Fruit fly (Drosophila melanogaster) whole organism, embryonic: ENCODE data around the gene CG6923.

ENCODE experiments used
- Aef1 ChIP-seq: fragments of 200-800 bp; sonication (Bioruptor generic); IDR thresholded peaks from 3 replicates; pipeline ENCODE4 v1.3.6; 2022; ENCODE audit warnings: missing biosample characterization, missing genetic modification characterization
- Bdp1 ChIP-seq: fragments of 200-800 bp; sonication (Bioruptor generic); optimal IDR thresholded peaks from 3 replicates; lab custom pipeline; 2016; ENCODE audit warnings: missing biosample characterization, missing genetic modification characterization
- CG11093 ChIP-seq: fragments of 200-800 bp; sonication (Bioruptor generic); IDR thresholded peaks from 3 replicates; pipeline ENCODE4 v1.3.6; 2022; ENCODE audit warnings: missing biosample characterization, missing genetic modification characterization
- CG12769 ChIP-seq: fragments of 200-800 bp; sonication (Bioruptor generic); optimal IDR thresholded peaks from 2 replicates; lab custom pipeline; 2019; ENCODE audit warnings: missing biosample characterization, mild to moderate bottlenecking, missing genetic modification characterization, moderate library complexity
- CG14014 ChIP-seq: fragments of 200-800 bp; sonication (Bioruptor generic); IDR thresholded peaks from 2 replicates; pipeline ENCODE4 v1.3.6; 2022; ENCODE audit warnings: missing biosample characterization, missing genetic modification characterization
- CG14860 ChIP-seq: fragments of 200-800 bp; sonication (Bioruptor generic); IDR thresholded peaks from 3 replicates; pipeline ENCODE4 v1.3.6; 2022; ENCODE audit warnings: missing biosample characterization, missing genetic modification characterization; ENCODE audit not compliant: partially characterized antibody
- CG14965 ChIP-seq: fragments of 200-800 bp; sonication (Bioruptor generic); optimal IDR thresholded peaks from 2 replicates; lab custom pipeline; 2016; ENCODE audit warnings: missing biosample characterization, missing genetic modification characterization, borderline replicate concordance
- CG17385 ChIP-seq: fragments of 200-800 bp; sonication (Bioruptor generic); optimal IDR thresholded peaks from 3 replicates; lab custom pipeline; 2018; ENCODE audit warnings: missing biosample characterization, mild to moderate bottlenecking, missing genetic modification characterization
- CG2116 ChIP-seq: fragments of 200-800 bp; sonication (Bioruptor generic); optimal IDR thresholded peaks from 3 replicates; lab custom pipeline; 2018; ENCODE audit warnings: missing biosample characterization, mild to moderate bottlenecking, missing genetic modification characterization
- CG2129 ChIP-seq: fragments of 200-800 bp; sonication (Bioruptor generic); IDR thresholded peaks from 2 replicates; pipeline ENCODE4 v1.3.6; 2022; ENCODE audit warnings: missing biosample characterization, missing genetic modification characterization; ENCODE audit not compliant: partially characterized antibody
- CG31441 ChIP-seq: fragments of 200-800 bp; sonication (Bioruptor generic); IDR thresholded peaks from 2 replicates; pipeline ENCODE4 v1.3.6; 2022; ENCODE audit warnings: missing biosample characterization, missing genetic modification characterization
- CG4730 ChIP-seq: fragments of 200-800 bp; sonication (Bioruptor generic); IDR thresholded peaks from 2 replicates; pipeline ENCODE4 v1.3.6; 2022; ENCODE audit warnings: missing biosample characterization, missing genetic modification characterization
- CG4854 ChIP-seq: fragments of 200-800 bp; sonication (Bioruptor generic); optimal IDR thresholded peaks from 2 replicates; lab custom pipeline; 2016; ENCODE audit warnings: missing biosample characterization, missing genetic modification characterization, inconsistent platforms
- CG6791 ChIP-seq: fragments of 200-800 bp; sonication (Bioruptor generic); IDR thresholded peaks from 3 replicates; pipeline ENCODE4 v1.3.6; 2022; ENCODE audit warnings: missing biosample characterization, missing genetic modification characterization; ENCODE audit not compliant: partially characterized antibody
- CG8924 ChIP-seq: fragments of 200-800 bp; optimal IDR thresholded peaks from 3 replicates; lab custom pipeline; 2019; ENCODE audit warnings: missing biosample characterization, mild to moderate bottlenecking, missing genetic modification characterization, moderate library complexity
- CG9932 ChIP-seq: fragments of 200-800 bp; sonication (Bioruptor generic); IDR thresholded peaks from 2 replicates; pipeline ENCODE4 v1.3.6; 2022; ENCODE audit warnings: missing biosample characterization, missing genetic modification characterization
- CHES-1-like ChIP-seq: fragments of 200-800 bp; sonication (Bioruptor generic); optimal IDR thresholded peaks from 2 replicates; lab custom pipeline; 2016; ENCODE audit warnings: missing biosample characterization, missing genetic modification characterization
- CoRest ChIP-seq: fragments of 200-800 bp; sonication (Bioruptor generic); optimal IDR thresholded peaks from 3 replicates; lab custom pipeline; 2018; ENCODE audit warnings: missing biosample characterization, mild to moderate bottlenecking, missing genetic modification characterization, moderate library complexity
- Dip3 ChIP-seq: fragments of 200-800 bp; sonication (Bioruptor generic); optimal IDR thresholded peaks from 3 replicates; lab custom pipeline; 2016; ENCODE audit warnings: missing biosample characterization, missing genetic modification characterization
- HmgZ ChIP-seq: fragments of 200-800 bp; sonication (Bioruptor generic); optimal IDR thresholded peaks from 2 replicates; lab custom pipeline; 2018; ENCODE audit warnings: missing biosample characterization, mild to moderate bottlenecking, missing genetic modification characterization
- MBD-R2 ChIP-seq: fragments of 200-800 bp; sonication (Bioruptor generic); IDR thresholded peaks from 2 replicates; pipeline ENCODE4 v1.3.6; 2022; ENCODE audit warnings: missing biosample characterization, missing genetic modification characterization
- MESR4 ChIP-seq: fragments of 200-800 bp; sonication (Bioruptor generic); optimal IDR thresholded peaks from 2 replicates; lab custom pipeline; 2018; ENCODE audit warnings: missing biosample characterization, mild to moderate bottlenecking, missing genetic modification characterization, moderate library complexity
- Mes4 ChIP-seq: fragments of 200-800 bp; sonication (Bioruptor generic); optimal IDR thresholded peaks from 2 replicates; lab custom pipeline; 2016; ENCODE audit warnings: missing biosample characterization, missing genetic modification characterization
- Neu2 ChIP-seq: fragments of 200-800 bp; sonication (Bioruptor generic); optimal IDR thresholded peaks from 3 replicates; lab custom pipeline; 2016; ENCODE audit warnings: missing biosample characterization, missing genetic modification characterization, borderline replicate concordance
- Nf-YB ChIP-seq: fragments of 200-800 bp; sonication (Bioruptor generic); optimal IDR thresholded peaks from 3 replicates; lab custom pipeline; 2019; ENCODE audit warnings: missing biosample characterization, mild to moderate bottlenecking, missing genetic modification characterization, moderate library complexity
- NfI ChIP-seq: fragments of 200-800 bp; sonication (Bioruptor generic); optimal IDR thresholded peaks from 3 replicates; lab custom pipeline; 2018; ENCODE audit warnings: missing biosample characterization, mild to moderate bottlenecking, missing genetic modification characterization, moderate library complexity
- Pdp1 ChIP-seq, 2 experiments: fragments of 200-800 bp; sonication (Bioruptor generic); optimal IDR thresholded peaks; 3 replicates each; lab custom pipeline; 2016; ENCODE audit warnings: missing biosample characterization in 2 of 2, missing genetic modification characterization in 2 of 2, mild to moderate bottlenecking in 1 of 2, moderate library complexity in 1 of 2
- Scr ChIP-seq: fragments of 200-800 bp; sonication (Bioruptor generic); IDR thresholded peaks from 2 replicates; pipeline ENCODE4 v1.3.6; 2022; ENCODE audit warnings: missing biosample characterization, missing genetic modification characterization; ENCODE audit not compliant: partially characterized antibody
- Six4 ChIP-seq: fragments of 200-800 bp; sonication (Bioruptor generic); optimal IDR thresholded peaks from 2 replicates; lab custom pipeline; 2016; ENCODE audit warnings: missing biosample characterization, missing genetic modification characterization
- Spps ChIP-seq: fragments of 200-800 bp; sonication (Bioruptor generic); optimal IDR thresholded peaks from 2 replicates; lab custom pipeline; 2018; ENCODE audit warnings: missing biosample characterization, mild to moderate bottlenecking, missing genetic modification characterization
- Tbp ChIP-seq: fragments of >200 bp; optimal IDR thresholded peaks from 2 replicates; lab custom pipeline; 2018; ENCODE audit warnings: missing biosample characterization, missing genetic modification characterization
- bigmax ChIP-seq: fragments of 200-800 bp; sonication (Bioruptor generic); optimal IDR thresholded peaks from 2 replicates; lab custom pipeline; 2018; ENCODE audit warnings: missing biosample characterization, mild to moderate bottlenecking, missing genetic modification characterization
- bsh ChIP-seq, 2 experiments: fragments of 200-800 bp; sonication (Bioruptor generic); optimal IDR thresholded peaks; 2 replicates each; lab custom pipeline; 2017 to 2018; ENCODE audit warnings: mild to moderate bottlenecking in 2 of 2, missing biosample characterization in 2 of 2, missing genetic modification characterization in 2 of 2, moderate library complexity in 1 of 2
- chif ChIP-seq, 2 experiments: fragments of 200-800 bp; sonication (Bioruptor generic); optimal IDR thresholded peaks; 3 replicates each; lab custom pipeline; 2016; ENCODE audit warnings: missing biosample characterization in 2 of 2, missing genetic modification characterization in 2 of 2
- en ChIP-seq: fragments of 200-800 bp; sonication (Bioruptor generic); optimal IDR thresholded peaks from 2 replicates; lab custom pipeline; 2016; ENCODE audit warnings: missing biosample characterization, missing genetic modification characterization
- gfzf ChIP-seq: fragments of 200-800 bp; sonication (Bioruptor generic); optimal IDR thresholded peaks from 2 replicates; lab custom pipeline; 2016; ENCODE audit warnings: missing biosample characterization, mild to moderate bottlenecking, missing genetic modification characterization, moderate library complexity
- ind ChIP-seq: fragments of 200-800 bp; sonication (Bioruptor generic); optimal IDR thresholded peaks from 3 replicates; lab custom pipeline; 2016; ENCODE audit warnings: missing biosample characterization, missing genetic modification characterization
- nerfin-2 ChIP-seq: fragments of 200-800 bp; sonication (Bioruptor generic); IDR thresholded peaks from 2 replicates; pipeline ENCODE4 v1.3.6; 2022; ENCODE audit warnings: missing biosample characterization, missing genetic modification characterization; ENCODE audit not compliant: partially characterized antibody
- nmo ChIP-seq: fragments of 200-800 bp; sonication (Bioruptor generic); optimal IDR thresholded peaks from 2 replicates; lab custom pipeline; 2018; ENCODE audit warnings: missing biosample characterization, mild to moderate bottlenecking, missing genetic modification characterization, moderate library complexity
- oc ChIP-seq: fragments of 200-800 bp; sonication (Bioruptor generic); optimal IDR thresholded peaks from 2 replicates; lab custom pipeline; 2018; ENCODE audit warnings: missing biosample characterization, mild to moderate bottlenecking, missing genetic modification characterization, moderate library complexity
- phol ChIP-seq: fragments of 200-800 bp; sonication (Bioruptor generic); optimal IDR thresholded peaks from 3 replicates; lab custom pipeline; 2018; ENCODE audit warnings: missing biosample characterization, mild to moderate bottlenecking, missing genetic modification characterization, moderate library complexity
- sd ChIP-seq: fragments of 200-800 bp; sonication (Bioruptor generic); optimal IDR thresholded peaks from 3 replicates; lab custom pipeline; 2018; ENCODE audit warnings: missing biosample characterization, mild to moderate bottlenecking, missing genetic modification characterization, moderate library complexity
- sima ChIP-seq: fragments of 200-800 bp; sonication (Bioruptor generic); optimal IDR thresholded peaks from 2 replicates; lab custom pipeline; 2016; ENCODE audit warnings: missing biosample characterization, missing genetic modification characterization
- so ChIP-seq: fragments of 200-800 bp; sonication (Bioruptor generic); IDR thresholded peaks from 3 replicates; pipeline ENCODE4 v1.3.6; 2022; ENCODE audit warnings: missing biosample characterization, missing genetic modification characterization
- sqz ChIP-seq: fragments of 200-800 bp; sonication (Bioruptor generic); optimal IDR thresholded peaks from 3 replicates; lab custom pipeline; 2018; ENCODE audit warnings: missing biosample characterization, mild to moderate bottlenecking, missing genetic modification characterization
- stwl ChIP-seq: fragments of 200-800 bp; sonication (Bioruptor generic); optimal IDR thresholded peaks from 3 replicates; lab custom pipeline; 2018; ENCODE audit warnings: missing biosample characterization, mild to moderate bottlenecking, missing genetic modification characterization, moderate library complexity
- sug ChIP-seq: fragments of 200-800 bp; optimal IDR thresholded peaks from 2 replicates; lab custom pipeline; 2019; ENCODE audit warnings: missing biosample characterization, mild to moderate bottlenecking, missing genetic modification characterization, moderate library complexity

The CG6923 gene

dm6 chr3R:11749297-11750293, at the start of gene CG6923 (continued):
- TF ChIP-seq oc = no peak
- no peak for TF ChIP-seq CG14965 (GFP tag; lab: Kevin White, UChicago)
- TF ChIP-seq Tbp (GFP tag; lab: Kevin White, UChicago) = no peak
- peak; percentile 7 for TF ChIP-seq MESR4 (GFP tag; lab: Kevin White, UChicago)
- no peak for TF ChIP-seq CG4730 (GFP tag; lab: Robert Waterston, UW)
- TF ChIP-seq sima (GFP tag; lab: Kevin White, UChicago) = no peak
- peak; percentile 45 for TF ChIP-seq HmgZ
- TF ChIP-seq Nf-YB (GFP tag; lab: Kevin White, UChicago) = peak; percentile 68
- TF ChIP-seq Spps (tag; lab: Kevin White, UChicago) = no peak
- no peak for TF ChIP-seq sd (tag; lab: Kevin White, UChicago)
- TF ChIP-seq chif (GFP tag; optimal IDR thresholded peaks at IDR 0.05; lab: Kevin White, UChicago) = no peak
- TF ChIP-seq bigmax (GFP tag; lab: Kevin White, UChicago) = no peak
- no peak for TF ChIP-seq NfI (GFP tag; lab: Kevin White, UChicago)
- TF ChIP-seq bsh (GFP tag; optimal IDR thresholded peaks at IDR 0.05; lab: Kevin White, UChicago) = no peak
- no peak for TF ChIP-seq CG4854 (GFP tag; lab: Kevin White, UChicago)
- TF ChIP-seq Pdp1 (GFP tag; optimal IDR thresholded peaks at IDR 0.05; lab: Kevin White, UChicago) = no peak
- no peak for TF ChIP-seq CG11093 (GFP tag; lab: Robert Waterston, UW)
- no peak for TF ChIP-seq Neu2 (GFP tag; lab: Kevin White, UChicago)
- peak; percentile 75 for TF ChIP-seq nerfin-2 (GFP tag; lab: Robert Waterston, UW)
- no peak for TF ChIP-seq sug (tag; lab: Kevin White, UChicago)
- peak; percentile 92 for TF ChIP-seq CG6791 (GFP tag; lab: Robert Waterston, UW)
- no peak for TF ChIP-seq Six4
- TF ChIP-seq CG31441 (GFP tag; lab: Robert Waterston, UW) = no peak
- no peak for TF ChIP-seq Aef1 (GFP tag; lab: Robert Waterston, UW)
- TF ChIP-seq so = no peak
- no peak for TF ChIP-seq Dip3 (GFP tag; lab: Kevin White, UChicago)
- peak; percentile 50 for TF ChIP-seq CoRest (tag; lab: Kevin White, UChicago)
- TF ChIP-seq Bdp1 = no peak
- TF ChIP-seq CG2116 = peak; percentile 19
- TF ChIP-seq sqz (GFP tag; lab: Kevin White, UChicago) = no peak
- 0 out of 2 replicates have a peak, but pooled peaks have one; percentile 10 for TF ChIP-seq CG9932 (GFP tag; lab: Robert Waterston, UW)
- TF ChIP-seq nmo (GFP tag; lab: Kevin White, UChicago) = peak; percentile 42
- no peak for TF ChIP-seq CG17385 (GFP tag; lab: Kevin White, UChicago)
- TF ChIP-seq Scr (GFP tag; lab: Robert Waterston, UW) = peak; percentile 87
- no peak for TF ChIP-seq CHES-1-like (GFP tag; lab: Kevin White, UChicago)
- no peak for TF ChIP-seq Mes4 (GFP tag; lab: Kevin White, UChicago)
- peak; percentile 73 for TF ChIP-seq gfzf (GFP tag; lab: Kevin White, UChicago)
- TF ChIP-seq CG2129 = peak; percentile 81
- TF ChIP-seq phol = peak; percentile 23
- no peak for TF ChIP-seq ind (GFP tag; lab: Kevin White, UChicago)
- peak; percentile 79 for TF ChIP-seq CG14860
- TF ChIP-seq CG12769 (tag; lab: Kevin White, UChicago) = no peak
- TF ChIP-seq stwl (tag; lab: Kevin White, UChicago) = peak; percentile 29
- TF ChIP-seq MBD-R2 (GFP tag; lab: Robert Waterston, UW) = peak; percentile 32; the same call in 1 of the 2 replicates
- TF ChIP-seq CG14014 = no peak
- no peak for TF ChIP-seq en (GFP tag; lab: Kevin White, UChicago)
- no peak for TF ChIP-seq CG8924 (tag; lab: Kevin White, UChicago)
